Worm (Caenorhabditis elegans): ENCODE measurements around the gene C09G9.3.
A peak's percentile ranks its signal among the peaks of the same experiment; 100 is the strongest.

The C09G9.3 gene

ce11 chrIV:8881181-8881580, 8.3 kb upstream of the C09G9.3 start, which contains the start of gene C09G9.8:
Gene C09G9.8 (plus strand): TSS chrIV:8881481.
- no peak for TF ChIP-seq bed-3 (GFP tag; optimal IDR thresholded peaks at IDR 0.05)
- no peak for TF ChIP-seq mab-5 (tag; optimal IDR thresholded peaks at IDR 0.05)
- TF ChIP-seq lsy-2 (tag; optimal IDR thresholded peaks at IDR 0.05) = no peak
- TF ChIP-seq snpc-4 (tag; optimal IDR thresholded peaks at IDR 0.05) = no peak
- TF ChIP-seq elt-1 (tag; optimal IDR thresholded peaks at IDR 0.05; ENCODE audit: borderline replicate concordance, insufficient read depth) = no peak
- no peak for TF ChIP-seq zip-8 (tag; optimal IDR thresholded peaks at IDR 0.05)
- TF ChIP-seq unc-39 (tag; optimal IDR thresholded peaks at IDR 0.05) = no peak
- TF ChIP-seq cnd-1 (tag; optimal IDR thresholded peaks at IDR 0.05) = no peak
- TF ChIP-seq hlh-1 (tag; optimal IDR thresholded peaks at IDR 0.05) = no peak
- TF ChIP-seq ceh-39 (tag; optimal IDR thresholded peaks at IDR 0.05) = no peak
- no peak for TF ChIP-seq M03D4.4 (tag; optimal IDR thresholded peaks at IDR 0.05)
- no peak for TF ChIP-seq ham-2 (GFP tag; optimal IDR thresholded peaks at IDR 0.05)

ce11 chrIV:8879810-8880209, 7.0 kb upstream of the C09G9.3 start, which contains the start of gene npax-4:
Gene npax-4 (minus strand): TSS chrIV:8879910.
- TF ChIP-seq unc-120 (tag; optimal IDR thresholded peaks at IDR 0.05; ENCODE audit: poor library complexity, severe bottlenecking) (no peak), tbx-8 (GFP tag; optimal IDR thresholded peaks at IDR 0.05) (no peak), ces-1 (GFP tag; optimal IDR thresholded peaks at IDR 0.05) (no peak), hlh-1 (tag; optimal IDR thresholded peaks at IDR 0.05) (no peak), mls-2 (tag; optimal IDR thresholded peaks at IDR 0.05) (no peak), nhr-2 (tag; optimal IDR thresholded peaks at IDR 0.05) (no peak), mab-5 (tag; optimal IDR thresholded peaks at IDR 0.05) (no peak), bed-3 (GFP tag; optimal IDR thresholded peaks at IDR 0.05) (no peak), lsy-2 (tag; optimal IDR thresholded peaks at IDR 0.05) (no peak), blmp-1 (tag; optimal IDR thresholded peaks at IDR 0.05) (no peak), lin-32 (GFP tag; optimal IDR thresholded peaks at IDR 0.05) (no peak), mep-1 (tag; optimal IDR thresholded peaks at IDR 0.05) (no peak), nhr-76 (tag; optimal IDR thresholded peaks at IDR 0.05) (no peak), flh-1 (GFP tag; optimal IDR thresholded peaks at IDR 0.05) (no peak), nhr-237 (tag; optimal IDR thresholded peaks at IDR 0.05) (no peak), sptf-1 (tag; optimal IDR thresholded peaks at IDR 0.05) (no peak), ham-2 (GFP tag; optimal IDR thresholded peaks at IDR 0.05) (no peak), elt-3 (tag; optimal IDR thresholded peaks at IDR 0.05) (no peak), ceh-83 (GFP tag; optimal IDR thresholded peaks at IDR 0.05) (no peak)

ce11 chrIV:8873847-8874246, 989 bp upstream of the C09G9.3 start, which contains the start of gene hdl-2:
Gene hdl-2 (plus strand): TSS chrIV:8874147.
- no peak for TF ChIP-seq zip-8 (tag; optimal IDR thresholded peaks at IDR 0.05)
- no peak for TF ChIP-seq mep-1 (tag; optimal IDR thresholded peaks at IDR 0.05)
- no peak for TF ChIP-seq elt-1 (tag; optimal IDR thresholded peaks at IDR 0.05; ENCODE audit: borderline replicate concordance, insufficient read depth)
- TF ChIP-seq sem-2 (GFP tag; optimal IDR thresholded peaks at IDR 0.05) = no peak
- TF ChIP-seq nhr-12 (tag; optimal IDR thresholded peaks at IDR 0.05) = no peak
- TF ChIP-seq lin-13 (tag; optimal IDR thresholded peaks at IDR 0.05) = no peak
- no peak for TF ChIP-seq ceh-83 (GFP tag; optimal IDR thresholded peaks at IDR 0.05)
- TF ChIP-seq unc-39 (tag; optimal IDR thresholded peaks at IDR 0.05) = no peak
- no peak for TF ChIP-seq cnd-1 (tag; optimal IDR thresholded peaks at IDR 0.05)
- no peak for TF ChIP-seq mls-2 (tag; optimal IDR thresholded peaks at IDR 0.05)
- no peak for TF ChIP-seq ces-1 (GFP tag; optimal IDR thresholded peaks at IDR 0.05)
- no peak for TF ChIP-seq nhr-2 (tag; optimal IDR thresholded peaks at IDR 0.05)
- no peak for TF ChIP-seq bed-3 (GFP tag; optimal IDR thresholded peaks at IDR 0.05)
- no peak for TF ChIP-seq lsy-2 (tag; optimal IDR thresholded peaks at IDR 0.05)
- no peak for TF ChIP-seq M03D4.4 (tag; optimal IDR thresholded peaks at IDR 0.05)
- TF ChIP-seq unc-120 (tag; optimal IDR thresholded peaks at IDR 0.05; ENCODE audit: poor library complexity, severe bottlenecking) = no peak
- TF ChIP-seq sptf-1 (tag; optimal IDR thresholded peaks at IDR 0.05) = no peak
- no peak for TF ChIP-seq blmp-1 (tag; optimal IDR thresholded peaks at IDR 0.05)

- TF ChIP-seq mep-1 (tag; optimal IDR thresholded peaks at IDR 0.05) = peak; percentile 5
- no peak for TF ChIP-seq M03D4.4 (tag; optimal IDR thresholded peaks at IDR 0.05)
- no peak for TF ChIP-seq mab-5 (tag; optimal IDR thresholded peaks at IDR 0.05)
- TF ChIP-seq lsy-2 (tag; optimal IDR thresholded peaks at IDR 0.05) = peak; percentile 7
- no peak for TF ChIP-seq bed-3 (GFP tag; optimal IDR thresholded peaks at IDR 0.05)
- TF ChIP-seq hlh-1 (tag; optimal IDR thresholded peaks at IDR 0.05) = peak; percentile 5
- TF ChIP-seq sem-2 (GFP tag; optimal IDR thresholded peaks at IDR 0.05) = no peak
These were observed 3.2 kb downstream of the C09G9.3 start, which contains the start of gene npp-23 for ce11 chrIV:8869624-8870023. Gene npp-23 (minus strand): TSS chrIV:8869679.

ce11 chrIV:8867562-8867961, 5.3 kb downstream of the C09G9.3 start:
- TF ChIP-seq pha-4 (tag; optimal IDR thresholded peaks at IDR 0.05) = no peak
- TF ChIP-seq unc-62 (GFP tag; optimal IDR thresholded peaks at IDR 0.05) = no peak
- no peak for TF ChIP-seq cnd-1 (tag; optimal IDR thresholded peaks at IDR 0.05)
- TF ChIP-seq snpc-4 (tag; optimal IDR thresholded peaks at IDR 0.05) = no peak
- no peak for TF ChIP-seq nhr-76 (tag; optimal IDR thresholded peaks at IDR 0.05)
- no peak for TF ChIP-seq bed-3 (GFP tag; optimal IDR thresholded peaks at IDR 0.05)
- TF ChIP-seq nhr-237 (tag; optimal IDR thresholded peaks at IDR 0.05) = no peak
- no peak for TF ChIP-seq unc-120 (tag; optimal IDR thresholded peaks at IDR 0.05; ENCODE audit: poor library complexity, severe bottlenecking)
